Fruit fly (Drosophila melanogaster): ENCODE measurements around the gene Cpr97Eb.

Cpr97Eb gene

DNA sequence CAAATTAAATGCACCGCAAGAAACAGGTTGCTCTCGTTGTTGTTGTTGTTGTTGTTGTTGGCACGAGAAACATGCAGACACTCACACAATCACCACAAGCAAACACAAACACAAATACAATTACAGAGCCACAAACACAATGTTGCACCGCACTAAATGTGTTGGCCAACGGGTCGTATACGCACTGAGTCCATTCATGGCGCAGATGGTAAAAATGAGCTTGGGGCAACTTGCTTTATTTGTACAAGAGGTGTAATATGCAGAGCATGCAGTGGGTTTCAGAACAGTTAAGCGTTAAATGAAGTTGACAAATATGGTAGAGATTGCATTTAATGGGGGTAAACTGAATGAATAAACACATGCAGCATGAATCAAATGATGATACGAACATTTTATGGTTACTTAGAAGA, 47.0 kb upstream of the Cpr97Eb start (continued):
- TF ChIP-seq CG8290 (GFP tag; optimal IDR thresholded peaks at IDR 0.05) (peak; percentile 26), CG8290 (tag; optimal IDR thresholded peaks at IDR 0.05) (peak; percentile 25 to 38), ranshi (GFP tag; IDR thresholded peaks at IDR 0.05) (no peak), Hr78 (GFP tag; optimal IDR thresholded peaks at IDR 0.05) (peak in 1 of 2 experiments; percentile 68), lab (GFP tag; optimal IDR thresholded peaks at IDR 0.05) (peak; percentile 33), CG12299 (tag; optimal IDR thresholded peaks at IDR 0.05) (peak; percentile 44), nau (GFP tag; optimal IDR thresholded peaks at IDR 0.05) (peak; percentile 45), CG4328 (GFP tag; optimal IDR thresholded peaks at IDR 0.05) (peak; percentile 38), gcm (GFP tag; optimal IDR thresholded peaks at IDR 0.05) (peak; percentile 49), CG15269 (tag; optimal IDR thresholded peaks at IDR 0.05) (peak; percentile 8), CG11723 (GFP tag; optimal IDR thresholded peaks at IDR 0.05) (peak; percentile 67), hbn (GFP tag; IDR thresholded peaks at IDR 0.05; ENCODE audit: partially characterized antibody) (no peak), CG31441 (GFP tag; IDR thresholded peaks at IDR 0.05) (peak; percentile 41), gem (tag; optimal IDR thresholded peaks at IDR 0.05) (peak; percentile 40), CG17802 (tag; optimal IDR thresholded peaks at IDR 0.05) (peak; percentile 6), CG18599 (GFP tag; optimal IDR thresholded peaks at IDR 0.05) (peak; percentile 35), eve (GFP tag; optimal IDR thresholded peaks at IDR 0.05) (peak in 1 of 2 experiments; percentile 58), CG2712 (tag; optimal IDR thresholded peaks at IDR 0.05) (peak; percentile 19), mam (GFP tag; optimal IDR thresholded peaks at IDR 0.05) (no peak), nom (GFP tag; optimal IDR thresholded peaks at IDR 0.05) (no peak), nerfin-1 (tag; optimal IDR thresholded peaks at IDR 0.05) (peak; percentile 56), fd64A (GFP tag; optimal IDR thresholded peaks at IDR 0.05) (peak; percentile 71), eyg (GFP tag; optimal IDR thresholded peaks at IDR 0.05) (peak; percentile 17), bab2 (GFP tag; optimal IDR thresholded peaks at IDR 0.05) (peak; percentile 16), CG6683 (GFP tag; optimal IDR thresholded peaks at IDR 0.05) (peak; percentile 10), caup (GFP tag; optimal IDR thresholded peaks at IDR 0.05; ENCODE audit: severe bottlenecking) (no peak), salm (tag; optimal IDR thresholded peaks at IDR 0.05) (peak; percentile 48), CG10431 (GFP tag; optimal IDR thresholded peaks at IDR 0.05) (peak; percentile 24), hkb (optimal IDR thresholded peaks at IDR 0.05) (no peak), hkb (GFP tag; IDR thresholded peaks at IDR 0.05) (peak; percentile 43; the same call in 1 of the 2 replicates), cas (GFP tag; IDR thresholded peaks at IDR 0.05) (no peak), Doc2 (GFP tag; IDR thresholded peaks at IDR 0.05) (no peak), vvl (GFP tag; IDR thresholded peaks at IDR 0.05) (peak; percentile 41; the same call in 1 of the 2 replicates), CG11504 (tag; optimal IDR thresholded peaks at IDR 0.05) (peak; percentile 62), ATbp (GFP tag; optimal IDR thresholded peaks at IDR 0.05) (peak; percentile 91), CG12071 (GFP tag; optimal IDR thresholded peaks at IDR 0.05) (peak; percentile 57), CG17612 (GFP tag; IDR thresholded peaks at IDR 0.05) (no peak), org-1 (GFP tag; optimal IDR thresholded peaks at IDR 0.05) (peak; percentile 61), CG10543 (GFP tag; optimal IDR thresholded peaks at IDR 0.05) (no peak), Camta (GFP tag; optimal IDR thresholded peaks at IDR 0.05) (peak; percentile 6), CG5953 (GFP tag; IDR thresholded peaks at IDR 0.05) (peak; percentile 57), fd96Cb (tag; optimal IDR thresholded peaks at IDR 0.05) (peak; percentile 23), CG7987 (GFP tag; optimal IDR thresholded peaks at IDR 0.05) (peak; percentile 18), CG17359 (tag; optimal IDR thresholded peaks at IDR 0.05) (peak; percentile 61), CG2678 (tag; optimal IDR thresholded peaks at IDR 0.05) (peak; percentile 63), Xrp1 (GFP tag; IDR thresholded peaks at IDR 0.05) (peak; percentile 51), Med (GFP tag) (peak; percentile 80), CG3838 (GFP tag; optimal IDR thresholded peaks at IDR 0.05) (peak; percentile 22), CG17385 (GFP tag; optimal IDR thresholded peaks at IDR 0.05) (peak; percentile 40), dpn (GFP tag; optimal IDR thresholded peaks at IDR 0.05) (peak in 1 of 2 experiments; percentile 17)
